Fruit fly (Drosophila melanogaster) whole organism, pupa: ENCODE results near the gene CG5973.

Experiments
- CG10348 ChIP-seq: fragments of 200-800 bp; sonication (Bioruptor generic); IDR thresholded peaks from 2 replicates; pipeline ENCODE4 v1.3.6; 2022; ENCODE audit warnings: missing biosample characterization, missing genetic modification characterization
- CG13204 ChIP-seq: fragments of 200-800 bp; sonication (Bioruptor generic); optimal IDR thresholded peaks from 2 replicates; lab custom pipeline; 2018; ENCODE audit warnings: missing biosample characterization, mild to moderate bottlenecking, missing genetic modification characterization, moderate library complexity
- CG14655 ChIP-seq: fragments of 200-800 bp; sonication (Bioruptor generic); optimal IDR thresholded peaks from 3 replicates; lab custom pipeline; 2017; ENCODE audit warnings: mild to moderate bottlenecking, missing biosample characterization, missing genetic modification reagents, missing genetic modification characterization
- CG15710 ChIP-seq: fragments of 200-800 bp; sonication (Bioruptor generic); optimal IDR thresholded peaks from 2 replicates; lab custom pipeline; 2018; ENCODE audit warnings: missing biosample characterization, mild to moderate bottlenecking, missing genetic modification characterization, moderate library complexity
- CG32121 ChIP-seq: fragments of 200-800 bp; sonication (Bioruptor generic); IDR thresholded peaks from 2 replicates; pipeline ENCODE4 v1.3.6; 2022; ENCODE audit warnings: missing biosample characterization, missing genetic modification characterization
- CG34367 ChIP-seq: fragments of 200-800 bp; sonication (Bioruptor generic); optimal IDR thresholded peaks from 2 replicates; lab custom pipeline; 2018; ENCODE audit warnings: missing biosample characterization, mild to moderate bottlenecking, missing genetic modification characterization
- CG4496 ChIP-seq: fragments of 200-800 bp; sonication (Bioruptor generic); IDR thresholded peaks from 3 replicates; pipeline ENCODE4 v1.3.6; 2022; ENCODE audit warnings: missing biosample characterization, missing genetic modification characterization
- CG8301 ChIP-seq: fragments of 200-800 bp; sonication (Bioruptor generic); optimal IDR thresholded peaks from 2 replicates; lab custom pipeline; 2018; ENCODE audit warnings: missing biosample characterization, mild to moderate bottlenecking, missing genetic modification characterization
- Pif1A ChIP-seq: fragments of 200-800 bp; sonication (Bioruptor generic); optimal IDR thresholded peaks from 3 replicates; lab custom pipeline; 2016; ENCODE audit warnings: missing biosample characterization, missing genetic modification characterization
- Snoo ChIP-seq: fragments of 200-800 bp; sonication (Bioruptor generic); optimal IDR thresholded peaks from 3 replicates; lab custom pipeline; 2017; ENCODE audit warnings: missing biosample characterization, mild to moderate bottlenecking, missing genetic modification characterization, inconsistent platforms
- fd96Ca ChIP-seq: fragments of 200-800 bp; sonication (Bioruptor generic); IDR thresholded peaks from 3 replicates; pipeline ENCODE4 v1.3.6; 2022; ENCODE audit warnings: missing biosample characterization, missing genetic modification characterization

DNA sequence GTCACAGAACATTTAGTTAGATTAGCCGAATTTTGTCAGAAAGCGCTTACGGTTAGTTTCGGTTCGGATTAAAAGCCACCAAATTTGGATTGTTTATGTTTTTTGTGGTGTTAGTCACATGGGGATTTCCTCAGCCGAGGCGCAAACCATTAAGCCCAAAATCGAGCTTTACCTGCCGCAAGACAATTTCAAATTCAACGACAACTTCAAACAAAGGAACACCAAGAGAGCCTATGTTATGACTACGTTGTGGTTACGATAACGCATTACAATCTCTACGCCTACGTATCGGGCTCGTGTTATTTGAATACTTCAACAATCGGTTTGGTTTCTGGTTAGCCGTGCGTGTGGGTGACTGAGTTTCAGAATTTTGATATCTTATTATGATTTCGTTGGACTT lies 36.0 kb downstream of the CG5973 start:
- TF ChIP-seq CG13204 (GFP tag; lab: Kevin White, UChicago) (no peak), Snoo (tag; lab: Kevin White, UChicago) (no peak), CG34367 (no peak), CG32121 (GFP tag; lab: Robert Waterston, UW) (no peak), CG4496 (no peak), CG14655 (GFP tag; lab: Kevin White, UChicago) (no peak), CG8301 (tag; lab: Kevin White, UChicago) (no peak), CG15710 (tag; lab: Kevin White, UChicago) (no peak), CG10348 (GFP tag; lab: Robert Waterston, UW) (no peak), fd96Ca (GFP tag; lab: Robert Waterston, UW) (no peak), Pif1A (GFP tag; lab: Kevin White, UChicago) (no peak)
